Worm (Caenorhabditis elegans) whole organism, early embryonic: ENCODE results near the gene ZK816.1.
A peak's percentile ranks its signal among the peaks of the same experiment; 100 is the strongest.

Experiments used
- B0310.2 ChIP-seq: sonication (generic microtip); optimal IDR thresholded peaks from 2 replicates; lab custom pipeline; 2016; ENCODE audit warnings: mild to moderate bottlenecking, missing genetic modification characterization, missing compliant biosample characterization
- F13C5.2 ChIP-seq: sonication (generic microtip); optimal IDR thresholded peaks from 2 replicates; lab custom pipeline; 2017; ENCODE audit warnings: mild to moderate bottlenecking, missing genetic modification characterization, inconsistent platforms, missing compliant biosample characterization
- ama-1 ChIP-seq: fragments of 150-350 bp; optimal IDR thresholded peaks from 2 replicates; lab custom pipeline; 2014
- ceh-13 ChIP-seq: fragments of 200-800 bp; sonication (Bioruptor generic); optimal IDR thresholded peaks from 2 replicates; lab custom pipeline; 2018; ENCODE audit warnings: mild to moderate bottlenecking, missing genetic modification characterization, missing compliant biosample characterization
- ets-7 ChIP-seq: sonication (generic microtip); optimal IDR thresholded peaks from 2 replicates; lab custom pipeline; 2016; ENCODE audit warnings: missing genotype, missing genetic modification characterization, missing compliant biosample characterization
- flt-1 ChIP-seq: fragments of 200-800 bp; sonication (Bioruptor generic); IDR thresholded peaks from 2 replicates; pipeline ENCODE4 v1.3.6; 2022; ENCODE audit warnings: missing genetic modification characterization, missing compliant biosample characterization
- hmbx-1 ChIP-seq: sonication (generic microtip); optimal IDR thresholded peaks from 2 replicates; lab custom pipeline; 2016; ENCODE audit warnings: mild to moderate bottlenecking, missing genetic modification characterization, missing compliant biosample characterization
- pes-1 ChIP-seq: fragments of 200-800 bp; sonication (Bioruptor generic); IDR thresholded peaks from 2 replicates; pipeline ENCODE4 v1.3.6; 2022; ENCODE audit warnings: missing genetic modification reagents, missing genetic modification characterization, missing compliant biosample characterization
- scrt-1 ChIP-seq: fragments of 200-800 bp; sonication (Bioruptor generic); IDR thresholded peaks from 2 replicates; pipeline ENCODE4 v1.3.6; 2022; ENCODE audit warnings: missing genetic modification characterization, missing compliant biosample characterization
- sea-1 ChIP-seq: fragments of 200-800 bp; sonication (Bioruptor generic); conservative IDR thresholded peaks from 2 replicates; pipeline ENCODE4 v1.3.6; 2022; ENCODE audit warnings: missing genetic modification characterization, missing compliant biosample characterization
- tbx-11 ChIP-seq: fragments of 200-800 bp; sonication (Bioruptor generic); IDR thresholded peaks from 2 replicates; pipeline ENCODE4 v1.3.6; 2022; ENCODE audit warnings: missing genetic modification characterization, missing compliant biosample characterization
- tbx-37 ChIP-seq: fragments of 200-800 bp; sonication (Bioruptor generic); conservative IDR thresholded peaks from 2 replicates; pipeline ENCODE4 v1.3.6; 2022; ENCODE audit warnings: missing genetic modification reagents, missing genetic modification characterization, missing compliant biosample characterization

DNA sequence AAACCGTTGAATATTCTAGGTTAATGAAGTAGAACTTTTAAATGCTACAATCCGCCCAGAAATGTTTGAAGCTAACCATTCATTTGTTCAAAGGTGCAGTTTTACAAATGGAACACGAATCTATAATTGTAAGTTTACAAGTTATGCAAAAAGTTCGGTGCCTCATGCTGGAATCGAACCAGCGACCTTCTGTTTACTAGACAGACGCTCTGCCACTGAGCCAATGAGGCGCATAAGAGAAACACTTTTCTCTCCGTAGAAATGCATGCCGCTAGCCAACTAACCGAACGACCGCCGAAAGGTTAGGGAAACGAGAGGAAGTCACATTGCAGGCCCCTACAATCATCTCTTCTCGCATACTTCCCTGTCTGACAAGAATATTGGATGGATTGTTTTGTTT, 19.8 kb downstream of the ZK816.1 start:
- TF ChIP-seq pes-1 (GFP tag; lab: Robert Waterston, UW) (peak; percentile 95), sea-1 (GFP tag; lab: Robert Waterston, UW) (peak; percentile 92), ama-1 (lab: Kevin White, UChicago) (no peak), flt-1 (GFP tag; lab: Robert Waterston, UW) (peak; percentile 94), F13C5.2 (peak; percentile 86), scrt-1 (GFP tag; lab: Robert Waterston, UW) (peak; percentile 93), B0310.2 (peak; percentile 81), tbx-37 (peak; percentile 90), hmbx-1 (tag; lab: Kevin White, UChicago) (peak; percentile 62), tbx-11 (GFP tag; lab: Robert Waterston, UW) (peak; percentile 84), ceh-13 (GFP tag; lab: Kevin White, UChicago) (peak; percentile 81), ets-7 (tag; lab: Kevin White, UChicago) (peak; percentile 36)
